Worm (Caenorhabditis elegans) whole organism, dauer: ENCODE data around the gene F43G6.4.

Source experiments
- unc-62 ChIP-seq: sonication (generic microtip); optimal IDR thresholded peaks from 2 replicates; lab custom pipeline; 2017; ENCODE audit warnings: missing biosample characterization, missing genetic modification reagents, missing genetic modification characterization

Gene F43G6.4

DNA sequence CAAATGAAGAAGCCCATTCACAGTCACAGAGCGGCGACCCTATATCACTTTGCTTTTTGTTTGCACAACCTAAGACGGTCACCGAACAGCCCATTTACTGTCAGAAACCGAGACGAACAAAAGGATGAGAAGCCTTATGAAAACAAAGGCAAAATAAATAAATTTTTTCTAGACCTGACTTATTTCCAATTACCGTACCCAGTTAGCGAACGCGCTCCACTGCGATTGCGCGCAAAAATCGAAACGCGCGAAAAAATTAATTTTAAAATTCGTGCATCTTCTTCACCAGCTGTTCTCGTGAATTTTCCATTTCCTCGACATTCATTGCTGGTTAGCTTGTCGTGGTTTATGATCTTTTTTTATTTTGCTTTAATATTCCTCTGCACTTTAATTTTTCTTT lies 8.1 kb upstream of the F43G6.4 start, which contains the start of gene F43G6.16:
Gene F43G6.16, minus strand, starts transcription at position 141 of the 400 bp plus-strand sequence.
- no peak for TF ChIP-seq unc-62 (GFP tag; lab: Kevin White, UChicago)

ce11 chrII:11788025-11788424 lies 2.5 kb upstream of the F43G6.4 start:
- no peak for TF ChIP-seq unc-62 (GFP tag; lab: Kevin White, UChicago)

ce11 chrII:11794392-11794791 lies 3.8 kb downstream of the F43G6.4 start:
- TF ChIP-seq unc-62 (GFP tag; lab: Kevin White, UChicago) = no peak

DNA sequence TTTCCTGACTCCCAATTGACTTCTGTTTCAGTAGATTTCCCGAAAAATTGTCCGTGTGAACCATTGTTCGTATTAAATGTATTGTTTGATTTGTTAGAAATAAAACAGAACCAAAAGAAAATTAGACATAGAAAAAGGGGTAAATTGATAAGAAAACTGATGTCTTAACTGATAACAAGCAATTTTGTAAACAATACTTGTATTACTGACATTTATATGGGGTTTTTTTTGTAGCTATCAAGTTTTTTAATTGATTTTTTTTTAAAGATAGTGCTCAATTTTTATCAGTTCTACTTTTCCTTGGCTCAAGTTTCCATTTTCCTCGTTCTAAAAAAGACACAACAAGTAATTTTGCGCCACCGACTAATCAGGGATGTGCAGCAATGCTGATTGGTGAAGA lies 6.6 kb downstream of the F43G6.4 start:
- TF ChIP-seq unc-62 (GFP tag; lab: Kevin White, UChicago) = no peak

- no peak for TF ChIP-seq unc-62 (GFP tag; lab: Kevin White, UChicago)
Measured at ce11 chrII:11798737-11799136, 8.2 kb downstream of the F43G6.4 start, which contains the start of gene hda-5. Gene hda-5, plus strand, starts transcription at chrII:11799037.

DNA sequence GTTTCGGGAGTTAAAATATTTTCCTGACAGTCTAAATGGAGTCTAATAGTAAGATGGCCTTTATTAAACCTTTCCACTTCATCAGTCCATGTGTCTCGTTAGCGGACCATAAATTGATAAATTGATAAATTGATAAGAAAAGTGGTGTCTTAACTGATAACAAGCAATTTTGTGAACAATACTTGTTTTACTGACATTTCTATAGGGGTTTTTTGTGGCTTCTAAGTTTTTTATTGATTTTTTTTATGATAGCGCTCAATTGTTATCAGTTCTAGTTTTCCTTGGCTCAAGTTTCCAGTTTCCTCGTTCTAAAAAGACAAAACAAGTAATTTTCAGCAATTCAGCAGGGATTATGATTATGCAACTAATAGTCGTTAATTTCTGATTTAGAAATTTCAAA lies 11.9 kb downstream of the F43G6.4 start, which contains the start of gene F43G6.17:
Gene F43G6.17, plus strand, starts transcription at position 301 of the 400 bp plus-strand sequence.
- TF ChIP-seq unc-62 (GFP tag; lab: Kevin White, UChicago) = no peak

- no peak for TF ChIP-seq unc-62 (GFP tag; lab: Kevin White, UChicago)
Measured at ce11 chrII:11806256-11806655, 15.7 kb downstream of the F43G6.4 start, which contains the start of gene jmjd-1.1. Gene jmjd-1.1, plus strand, starts transcription at chrII:11806556.

DNA sequence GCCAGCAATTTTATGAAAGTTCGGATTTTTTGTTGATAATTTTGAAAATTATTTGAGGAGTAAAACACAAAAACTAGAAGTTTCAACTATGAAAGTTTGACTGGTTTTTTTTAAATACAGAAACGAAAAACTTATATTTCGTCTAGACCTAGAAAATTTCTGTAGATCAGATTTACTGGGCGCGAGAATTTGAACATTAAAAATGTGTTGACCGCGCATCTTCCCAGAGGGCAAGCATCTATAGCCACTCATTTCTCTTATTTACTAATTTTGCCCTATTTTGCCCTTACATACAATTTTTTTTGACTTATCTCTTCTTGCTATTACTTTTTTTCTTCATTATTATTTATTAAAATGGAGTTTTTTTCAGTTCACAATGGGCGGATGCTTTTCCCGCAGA lies 18.4 kb downstream of the F43G6.4 start, which contains the start of gene F43G6.10:
Gene F43G6.10, plus strand, starts transcription at position 371 of the 400 bp plus-strand sequence.
- no peak for TF ChIP-seq unc-62 (GFP tag; lab: Kevin White, UChicago)

ce11 chrII:11810436-11810835 lies 19.9 kb downstream of the F43G6.4 start, which contains the start of gene F43G6.7:
Gene F43G6.7, plus strand, starts transcription at chrII:11810790.
- TF ChIP-seq unc-62 (GFP tag; lab: Kevin White, UChicago) = no peak

ce11 chrII:11811241-11811640 lies 20.7 kb downstream of the F43G6.4 start:
- no peak for TF ChIP-seq unc-62 (GFP tag; lab: Kevin White, UChicago)

- TF ChIP-seq unc-62 (GFP tag; lab: Kevin White, UChicago) = no peak
Measured at ce11 chrII:11813895-11814369, 23.4 kb downstream of the F43G6.4 start, which contains the start of gene F43G6.8. Gene F43G6.8, minus strand, starts transcription at chrII:11814092.

ce11 chrII:11816014-11816413 lies 25.5 kb downstream of the F43G6.4 start:
- no peak for TF ChIP-seq unc-62 (GFP tag; lab: Kevin White, UChicago)

ce11 chrII:11816475-11816874 lies 25.9 kb downstream of the F43G6.4 start, which contains the start of gene pap-3:
Gene pap-3, minus strand, starts transcription at chrII:11816575.
- no peak for TF ChIP-seq unc-62 (GFP tag; lab: Kevin White, UChicago)

DNA sequence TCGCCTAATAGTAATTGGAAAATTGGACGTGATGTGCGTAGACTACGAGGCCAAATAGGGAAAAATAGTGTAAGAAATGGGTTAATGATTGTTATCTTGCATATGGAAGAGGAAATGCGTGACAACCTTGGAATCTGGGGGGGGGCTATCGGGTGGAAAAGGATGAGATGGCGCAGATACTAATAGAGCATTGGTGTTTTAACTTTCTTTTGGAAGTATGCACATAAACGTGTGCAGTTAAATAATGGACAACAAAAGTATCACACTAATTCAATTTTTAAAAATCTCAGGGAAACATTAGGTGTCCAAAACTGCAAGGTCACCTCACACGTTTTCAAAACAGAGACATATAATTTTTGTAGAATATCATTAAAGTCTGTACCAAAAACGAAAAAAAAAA lies 29.3 kb downstream of the F43G6.4 start, which contains the start of gene Y6D1A.2:
Gene Y6D1A.2, minus strand, starts transcription at position 101 of the 400 bp plus-strand sequence.
- TF ChIP-seq unc-62 (GFP tag; lab: Kevin White, UChicago) = no peak

ce11 chrII:11823566-11824308 lies 33.2 kb downstream of the F43G6.4 start, which contains the start of gene Y6D1A.1:
Gene Y6D1A.1, minus strand, starts transcription at chrII:11823616.
- no peak for TF ChIP-seq unc-62 (GFP tag; lab: Kevin White, UChicago)

DNA sequence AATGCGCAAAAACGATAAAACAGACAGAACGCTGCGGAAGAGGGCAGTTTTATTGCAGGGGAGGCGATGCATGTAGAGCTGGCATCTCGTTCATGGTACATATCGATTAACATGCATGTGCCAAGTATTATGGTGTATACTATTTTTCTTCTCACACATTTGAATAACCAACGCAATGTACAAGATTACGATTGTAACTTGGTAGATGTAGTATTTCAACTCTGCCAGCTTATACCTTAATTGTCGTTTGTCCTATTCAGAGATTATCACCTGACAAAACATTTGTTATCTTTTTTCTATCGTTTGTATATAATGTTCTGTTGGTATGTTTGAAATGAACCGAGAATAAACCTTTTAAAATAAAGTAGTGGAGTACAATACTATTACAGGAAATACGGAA lies 39.4 kb downstream of the F43G6.4 start, which contains the start of gene pes-5:
Gene pes-5, minus strand, starts transcription at position 101 of the 400 bp plus-strand sequence.
- TF ChIP-seq unc-62 (GFP tag; lab: Kevin White, UChicago) = no peak
